Worm (Caenorhabditis elegans) whole organism, late embryonic: ENCODE results near the gene mig-6.
A peak's percentile ranks its signal among the peaks of the same experiment; 100 is the strongest.

ENCODE experiments used
- C38D4.7 ChIP-seq: fragments of 200-800 bp; sonication (Bioruptor generic); optimal IDR thresholded peaks from 2 replicates; lab custom pipeline; 2018; ENCODE audit warnings: mild to moderate bottlenecking, missing genetic modification characterization, moderate library complexity, missing compliant biosample characterization
- K02D7.2 ChIP-seq: sonication (generic microtip); optimal IDR thresholded peaks from 2 replicates; lab custom pipeline; 2017; ENCODE audit warnings: mild to moderate bottlenecking, missing genetic modification characterization, missing compliant biosample characterization
- Y22D7AL.16 ChIP-seq: sonication (generic microtip); optimal IDR thresholded peaks from 2 replicates; lab custom pipeline; 2016; ENCODE audit warnings: missing genetic modification characterization, missing compliant biosample characterization
- ceh-18 ChIP-seq: sonication (generic microtip); optimal IDR thresholded peaks from 2 replicates; lab custom pipeline; 2016; ENCODE audit warnings: missing genetic modification characterization, missing compliant biosample characterization
- ceh-2 ChIP-seq: sonication (generic microtip); optimal IDR thresholded peaks from 2 replicates; lab custom pipeline; 2016; ENCODE audit warnings: missing genotype, missing genetic modification characterization, missing compliant biosample characterization
- ceh-30 ChIP-seq: fragments of 150-350 bp; optimal IDR thresholded peaks from 2 replicates; lab custom pipeline; 2014; ENCODE audit warnings: missing biosample characterization, missing genetic modification characterization
- ceh-34 ChIP-seq: sonication (generic microtip); optimal IDR thresholded peaks from 2 replicates; lab custom pipeline; 2016; ENCODE audit warnings: mild to moderate bottlenecking, missing genetic modification characterization, missing compliant biosample characterization
- ceh-45 ChIP-seq: fragments of 200-800 bp; sonication (Bioruptor generic); IDR thresholded peaks from 2 replicates; pipeline ENCODE4 v1.3.6; 2022; ENCODE audit warnings: missing genetic modification reagents, missing genetic modification characterization, missing compliant biosample characterization
- che-1 ChIP-seq: sonication (generic microtip); optimal IDR thresholded peaks from 2 replicates; lab custom pipeline; 2016; ENCODE audit warnings: mild to moderate bottlenecking, missing genetic modification characterization, missing compliant biosample characterization
- dmd-4 ChIP-seq: sonication (generic microtip); optimal IDR thresholded peaks from 2 replicates; lab custom pipeline; 2016; ENCODE audit warnings: borderline replicate concordance, missing genetic modification characterization, missing compliant biosample characterization
- dve-1 ChIP-seq: sonication (generic microtip); optimal IDR thresholded peaks from 2 replicates; lab custom pipeline; 2017; ENCODE audit warnings: antibody characterized with exemption, mild to moderate bottlenecking, missing genetic modification characterization, missing compliant biosample characterization
- elt-4 ChIP-seq: sonication (generic microtip); optimal IDR thresholded peaks from 2 replicates; lab custom pipeline; 2016; ENCODE audit warnings: missing genetic modification characterization, missing compliant biosample characterization
- fax-1 ChIP-seq: sonication (generic microtip); optimal IDR thresholded peaks from 2 replicates; lab custom pipeline; 2016; ENCODE audit warnings: missing genotype, missing genetic modification characterization, missing compliant biosample characterization
- fkh-10 ChIP-seq: fragments of 150-350 bp; optimal IDR thresholded peaks from 2 replicates; lab custom pipeline; 2014; ENCODE audit warnings: missing biosample characterization, missing genetic modification reagents, missing genetic modification characterization
- hlh-15 ChIP-seq: sonication (generic microtip); optimal IDR thresholded peaks from 2 replicates; lab custom pipeline; 2016; ENCODE audit warnings: missing genetic modification characterization, missing compliant biosample characterization
- hlh-6 ChIP-seq: sonication (generic microtip); optimal IDR thresholded peaks from 2 replicates; lab custom pipeline; 2016; ENCODE audit warnings: missing genotype, missing genetic modification characterization, missing compliant biosample characterization
- hlh-8 ChIP-seq: sonication (generic microtip); optimal IDR thresholded peaks from 2 replicates; lab custom pipeline; 2016; ENCODE audit warnings: missing genotype, missing genetic modification characterization, missing compliant biosample characterization
- lim-6 ChIP-seq: sonication (generic microtip); optimal IDR thresholded peaks from 2 replicates; lab custom pipeline; 2016; ENCODE audit warnings: missing genetic modification characterization, missing compliant biosample characterization
- madf-2 ChIP-seq: sonication (generic microtip); optimal IDR thresholded peaks from 2 replicates; lab custom pipeline; 2017; ENCODE audit warnings: missing genetic modification characterization, missing compliant biosample characterization
- mec-3 ChIP-seq: sonication (generic microtip); optimal IDR thresholded peaks from 2 replicates; lab custom pipeline; 2016; ENCODE audit warnings: borderline replicate concordance, missing genetic modification characterization, missing compliant biosample characterization
- nfya-1 ChIP-seq: sonication (generic microtip); optimal IDR thresholded peaks from 2 replicates; lab custom pipeline; 2017; ENCODE audit warnings: missing genetic modification characterization, mild to moderate bottlenecking, missing compliant biosample characterization, antibody characterized with exemption, moderate library complexity
- odd-2 ChIP-seq: sonication (generic microtip); optimal IDR thresholded peaks from 2 replicates; lab custom pipeline; 2017; ENCODE audit warnings: antibody characterized with exemption, mild to moderate bottlenecking, missing genetic modification characterization, missing compliant biosample characterization
- pat-9 ChIP-seq: fragments of 200-800 bp; sonication (Bioruptor generic); optimal IDR thresholded peaks from 2 replicates; lab custom pipeline; 2018; ENCODE audit warnings: mild to moderate bottlenecking, missing genetic modification characterization, moderate library complexity, missing compliant biosample characterization
- pha-2 ChIP-seq: sonication (generic microtip); optimal IDR thresholded peaks from 2 replicates; lab custom pipeline; 2017; ENCODE audit warnings: mild to moderate bottlenecking, missing genetic modification characterization, missing compliant biosample characterization
- pqm-1 ChIP-seq: sonication (generic microtip); optimal IDR thresholded peaks from 2 replicates; lab custom pipeline; 2016; ENCODE audit warnings: missing genetic modification characterization, missing compliant biosample characterization
- pros-1 ChIP-seq: fragments of 150-350 bp; optimal IDR thresholded peaks from 2 replicates; lab custom pipeline; 2014; ENCODE audit warnings: missing biosample characterization, missing genetic modification reagents, missing genetic modification characterization
- ref-2 ChIP-seq: sonication (generic microtip); optimal IDR thresholded peaks from 2 replicates; lab custom pipeline; 2016; ENCODE audit warnings: missing genetic modification characterization, missing compliant biosample characterization
- rnt-1 ChIP-seq: sonication (generic microtip); optimal IDR thresholded peaks from 2 replicates; lab custom pipeline; 2016; ENCODE audit warnings: missing genetic modification characterization, missing compliant biosample characterization
- sdc-2 ChIP-seq: sonication (generic microtip); optimal IDR thresholded peaks from 2 replicates; lab custom pipeline; 2016; ENCODE audit warnings: missing genotype, missing genetic modification characterization, missing compliant biosample characterization
- tbx-2 ChIP-seq: sonication (generic microtip); optimal IDR thresholded peaks from 2 replicates; lab custom pipeline; 2016; ENCODE audit warnings: missing genetic modification characterization, missing compliant biosample characterization
- tbx-7 ChIP-seq: sonication (generic microtip); optimal IDR thresholded peaks from 2 replicates; lab custom pipeline; 2016; ENCODE audit warnings: missing genotype, missing genetic modification characterization, missing compliant biosample characterization
- ttx-3 ChIP-seq: sonication (generic microtip); optimal IDR thresholded peaks from 2 replicates; lab custom pipeline; 2016; ENCODE audit warnings: missing genetic modification reagents, missing genetic modification characterization, missing compliant biosample characterization
- unc-55 ChIP-seq: sonication (generic microtip); optimal IDR thresholded peaks from 2 replicates; lab custom pipeline; 2017; ENCODE audit warnings: missing biosample characterization, missing genetic modification reagents, missing genetic modification characterization
- unc-86 ChIP-seq: sonication (generic microtip); optimal IDR thresholded peaks from 2 replicates; lab custom pipeline; 2016; ENCODE audit warnings: missing genetic modification characterization, missing compliant biosample characterization

Gene mig-6

ce11 chrV:7820270-7820669 lies 6.7 kb upstream of the mig-6 start, which contains the start of gene lbp-4 (continued):
- TF ChIP-seq pat-9 (no peak), mec-3 (tag; lab: Kevin White, UChicago) (no peak), tbx-2 (tag; lab: Kevin White, UChicago) (peak; percentile 79), ceh-2 (tag; lab: Kevin White, UChicago) (peak; percentile 24), lim-6 (tag; lab: Kevin White, UChicago) (peak; percentile 23), K02D7.2 (tag; lab: Kevin White, UChicago) (no peak), ttx-3 (no peak), hlh-15 (tag; lab: Kevin White, UChicago) (no peak), ceh-45 (GFP tag; lab: Robert Waterston, UW) (no peak), dve-1 (tag; lab: Kevin White, UChicago) (no peak), che-1 (tag; lab: Kevin White, UChicago) (no peak)

DNA sequence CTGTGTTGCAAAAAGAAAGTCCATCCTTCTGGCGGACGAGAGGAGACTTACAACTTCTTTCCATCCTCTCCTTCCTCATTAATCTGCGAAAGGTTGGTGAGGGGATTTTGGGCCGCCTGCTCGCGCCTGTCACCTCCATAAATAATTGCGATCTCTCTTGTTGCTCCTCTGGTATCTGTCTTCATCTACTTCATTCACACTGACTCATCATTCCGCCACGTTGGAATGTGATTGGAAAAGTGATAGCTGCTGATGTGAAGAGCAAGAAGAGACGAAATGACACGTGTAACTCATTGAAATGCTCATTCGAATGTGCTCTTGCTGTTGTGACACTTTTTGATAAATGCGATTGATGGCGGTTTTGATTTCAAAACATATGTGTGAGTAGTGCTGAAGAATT lies 4.4 kb upstream of the mig-6 start:
- TF ChIP-seq pros-1 (tag; lab: Kevin White, UChicago) (no peak), ceh-18 (peak; percentile 77), nfya-1 (peak; percentile 16), ceh-30 (no peak), ttx-3 (no peak), elt-4 (tag; lab: Kevin White, UChicago) (no peak), odd-2 (tag; lab: Kevin White, UChicago) (no peak), hlh-6 (tag; lab: Kevin White, UChicago) (peak; percentile 40), unc-86 (tag; lab: Kevin White, UChicago) (no peak), fkh-10 (GFP tag; lab: Kevin White, UChicago) (no peak), rnt-1 (tag; lab: Kevin White, UChicago) (peak; percentile 95), unc-55 (GFP tag; lab: Kevin White, UChicago) (peak; percentile 98), pqm-1 (tag; lab: Kevin White, UChicago) (no peak), tbx-2 (tag; lab: Kevin White, UChicago) (peak; percentile 23), dmd-4 (tag; lab: Kevin White, UChicago) (no peak)
- TF ChIP-seq, all 69 proteins: peak for 6

- TF ChIP-seq Y22D7AL.16 (tag; lab: Kevin White, UChicago) (no peak), pha-2 (tag; lab: Kevin White, UChicago) (no peak), sdc-2 (no peak), hlh-8 (peak; percentile 58), unc-55 (GFP tag; lab: Kevin White, UChicago) (peak; percentile 10), fax-1 (tag; lab: Kevin White, UChicago) (no peak), madf-2 (tag; lab: Kevin White, UChicago) (no peak), ceh-18 (no peak)
Observed at ce11 chrV:7824138-7824537, 2.9 kb upstream of the mig-6 start.

DNA sequence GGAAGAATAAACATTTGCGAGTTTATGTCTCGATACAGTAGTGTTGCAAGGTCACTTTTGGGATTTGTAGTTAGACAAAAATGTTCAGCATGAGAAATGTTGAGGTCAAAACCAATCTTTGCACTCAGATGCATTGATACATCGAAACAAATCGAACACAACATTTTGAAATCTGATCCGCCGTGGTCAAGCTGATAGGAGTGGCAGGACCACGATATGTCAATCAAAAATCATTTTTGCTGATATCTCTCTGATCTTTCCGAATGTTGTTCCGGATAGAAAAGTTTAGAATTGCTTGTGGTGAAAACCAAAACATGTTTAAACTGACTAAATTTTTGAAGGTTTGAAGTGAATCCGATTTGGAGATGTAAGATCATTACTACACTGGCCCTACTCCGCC lies 1.2 kb upstream of the mig-6 start:
- TF ChIP-seq mec-3 (tag; lab: Kevin White, UChicago) (no peak), tbx-7 (tag; lab: Kevin White, UChicago) (no peak), unc-55 (GFP tag; lab: Kevin White, UChicago) (peak; percentile 58), C38D4.7 (GFP tag; lab: Kevin White, UChicago) (no peak), dve-1 (tag; lab: Kevin White, UChicago) (no peak)

DNA sequence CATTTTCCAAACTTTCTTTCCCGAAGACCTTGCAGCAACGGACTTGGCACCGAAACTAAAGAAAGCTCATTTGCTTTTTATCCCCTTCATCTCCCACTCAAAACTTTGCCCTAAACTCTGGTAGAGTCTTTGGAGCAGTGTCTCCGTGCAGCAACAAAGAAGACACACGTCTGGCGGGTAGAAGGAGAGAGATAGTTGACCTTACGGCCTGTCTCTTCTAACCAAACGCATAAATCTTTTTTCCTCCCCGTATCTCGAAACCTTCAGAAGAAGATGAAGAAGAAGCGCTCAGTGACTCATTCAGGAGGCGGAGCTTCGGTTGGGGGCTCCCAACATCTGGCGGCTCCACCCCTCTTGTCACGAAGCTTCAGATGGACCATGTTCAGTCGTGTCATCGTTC lies 655 bp upstream of the mig-6 start:
- TF ChIP-seq ref-2 (tag; lab: Kevin White, UChicago) (no peak), fax-1 (tag; lab: Kevin White, UChicago) (no peak), unc-55 (GFP tag; lab: Kevin White, UChicago) (peak; percentile 3), hlh-8 (peak; percentile 64), ceh-34 (tag; lab: Kevin White, UChicago) (no peak), pat-9 (no peak)
- TF ChIP-seq, all 69 proteins: peak for 2
